Fruit fly (Drosophila melanogaster) whole organism, embryonic: ENCODE results near the gene CG15577.

Experiments
- BtbVII ChIP-seq: fragments of 200-800 bp; sonication (Bioruptor generic); optimal IDR thresholded peaks from 3 replicates; lab custom pipeline; 2017; ENCODE audit warnings: missing biosample characterization, mild to moderate bottlenecking, missing genetic modification characterization
- CG10462 ChIP-seq: fragments of 200-800 bp; sonication (Bioruptor generic); optimal IDR thresholded peaks from 2 replicates; lab custom pipeline; 2016; ENCODE audit warnings: missing biosample characterization, missing genetic modification characterization
- CG11247 ChIP-seq: fragments of 200-800 bp; sonication (Bioruptor generic); IDR thresholded peaks from 2 replicates; pipeline ENCODE4 v1.3.6; 2022; ENCODE audit warnings: missing biosample characterization, missing genetic modification characterization
- CG12744 ChIP-seq: fragments of 200-800 bp; sonication (Bioruptor generic); optimal IDR thresholded peaks from 2 replicates; lab custom pipeline; 2016; ENCODE audit warnings: missing biosample characterization, missing genetic modification characterization
- CG14050 ChIP-seq: fragments of 200-800 bp; sonication (Bioruptor generic); IDR thresholded peaks from 3 replicates; pipeline ENCODE4 v1.3.6; 2022; ENCODE audit warnings: missing biosample characterization, missing genetic modification characterization
- CG17186 ChIP-seq: fragments of 200-800 bp; sonication (Bioruptor generic); optimal IDR thresholded peaks from 3 replicates; lab custom pipeline; 2017; ENCODE audit warnings: missing biosample characterization, missing genetic modification reagents, missing genetic modification characterization
- CG17359 ChIP-seq: fragments of 200-800 bp; sonication (Bioruptor generic); optimal IDR thresholded peaks from 3 replicates; lab custom pipeline; 2018; ENCODE audit warnings: missing biosample characterization, mild to moderate bottlenecking, missing genetic modification characterization, moderate library complexity
- CG18599 ChIP-seq: fragments of 200-800 bp; sonication (Bioruptor generic); optimal IDR thresholded peaks from 3 replicates; lab custom pipeline; 2017; ENCODE audit warnings: missing biosample characterization, missing genetic modification characterization, mild to moderate bottlenecking, moderate library complexity, missing genetic modification reagents
- CG18619 ChIP-seq: fragments of 200-800 bp; sonication (Bioruptor generic); optimal IDR thresholded peaks from 3 replicates; lab custom pipeline; 2017; ENCODE audit warnings: missing biosample characterization, mild to moderate bottlenecking, missing genetic modification characterization
- CG2129 ChIP-seq: fragments of 200-800 bp; sonication (Bioruptor generic); IDR thresholded peaks from 2 replicates; pipeline ENCODE4 v1.3.6; 2022; ENCODE audit warnings: missing biosample characterization, missing genetic modification characterization; ENCODE audit not compliant: partially characterized antibody
- CG31224 ChIP-seq: fragments of 200-800 bp; sonication (Bioruptor generic); IDR thresholded peaks from 2 replicates; pipeline ENCODE4 v1.3.6; 2022; ENCODE audit warnings: missing biosample characterization, missing genetic modification characterization
- CG32532 ChIP-seq: fragments of 200-800 bp; sonication (Bioruptor generic); IDR thresholded peaks from 2 replicates; pipeline ENCODE4 v1.3.6; 2022; ENCODE audit warnings: missing biosample characterization, missing genetic modification characterization
- CG34224 ChIP-seq: fragments of 200-800 bp; sonication (Bioruptor generic); IDR thresholded peaks from 3 replicates; pipeline ENCODE4 v1.3.6; 2022; ENCODE audit warnings: missing biosample characterization, missing genetic modification characterization; ENCODE audit not compliant: partially characterized antibody
- CG4360 ChIP-seq: fragments of 200-800 bp; sonication (Bioruptor generic); IDR thresholded peaks from 2 replicates; pipeline ENCODE4 v1.3.6; 2022; ENCODE audit warnings: missing biosample characterization, missing genetic modification characterization
- CG6254 ChIP-seq: fragments of 200-800 bp; sonication (Bioruptor generic); optimal IDR thresholded peaks from 3 replicates; lab custom pipeline; 2017; ENCODE audit warnings: mild to moderate bottlenecking, missing biosample characterization, missing genetic modification reagents, missing genetic modification characterization
- CG8359 ChIP-seq: fragments of 200-800 bp; sonication (Bioruptor generic); optimal IDR thresholded peaks from 2 replicates; lab custom pipeline; 2017; ENCODE audit warnings: missing biosample characterization, mild to moderate bottlenecking, missing genetic modification characterization, borderline replicate concordance
- CG8765 ChIP-seq: fragments of 200-800 bp; sonication (Bioruptor generic); IDR thresholded peaks from 2 replicates; pipeline ENCODE4 v1.3.6; 2022; ENCODE audit warnings: missing biosample characterization, missing genetic modification characterization
- CG9727 ChIP-seq: fragments of 200-800 bp; sonication (Bioruptor generic); optimal IDR thresholded peaks from 3 replicates; lab custom pipeline; 2017; ENCODE audit warnings: missing biosample characterization, mild to moderate bottlenecking, missing genetic modification characterization
- CG9932 ChIP-seq: fragments of 200-800 bp; sonication (Bioruptor generic); IDR thresholded peaks from 2 replicates; pipeline ENCODE4 v1.3.6; 2022; ENCODE audit warnings: missing biosample characterization, missing genetic modification characterization
- CrebB ChIP-seq: fragments of 200-800 bp; sonication (Bioruptor generic); optimal IDR thresholded peaks from 3 replicates; lab custom pipeline; 2018; ENCODE audit warnings: missing biosample characterization, mild to moderate bottlenecking, missing genetic modification characterization
- D19B ChIP-seq: fragments of 200-800 bp; sonication (Bioruptor generic); optimal IDR thresholded peaks from 2 replicates; lab custom pipeline; 2017; ENCODE audit warnings: missing biosample characterization, mild to moderate bottlenecking, missing genetic modification characterization
- Dp ChIP-seq: fragments of 200-800 bp; sonication (Bioruptor generic); optimal IDR thresholded peaks from 2 replicates; lab custom pipeline; 2018; ENCODE audit warnings: missing biosample characterization, mild to moderate bottlenecking, missing genetic modification characterization, moderate library complexity
- Gsc ChIP-seq: fragments of 200-800 bp; sonication (Bioruptor generic); IDR thresholded peaks from 2 replicates; pipeline ENCODE4 v1.3.6; 2022; ENCODE audit warnings: missing biosample characterization, missing genetic modification characterization
- Hand ChIP-seq: fragments of 200-800 bp; sonication (Bioruptor generic); optimal IDR thresholded peaks from 2 replicates; lab custom pipeline; 2017; ENCODE audit warnings: mild to moderate bottlenecking, missing biosample characterization, missing genetic modification reagents, missing genetic modification characterization
- Sry-δ ChIP-seq: fragments of 200-800 bp; sonication (Bioruptor generic); optimal IDR thresholded peaks from 2 replicates; lab custom pipeline; 2016; ENCODE audit warnings: missing biosample characterization, missing genetic modification characterization
- ab ChIP-seq: fragments of 200-800 bp; sonication (Bioruptor generic); optimal IDR thresholded peaks from 2 replicates; lab custom pipeline; 2016; ENCODE audit warnings: missing biosample characterization, missing genetic modification characterization
- ato ChIP-seq: fragments of 200-800 bp; sonication (Bioruptor generic); IDR thresholded peaks from 2 replicates; pipeline ENCODE4 v1.3.6; 2022; ENCODE audit warnings: missing biosample characterization, missing genetic modification characterization; ENCODE audit not compliant: partially characterized antibody
- bigmax ChIP-seq: fragments of 200-800 bp; sonication (Bioruptor generic); optimal IDR thresholded peaks from 2 replicates; lab custom pipeline; 2018; ENCODE audit warnings: missing biosample characterization, mild to moderate bottlenecking, missing genetic modification characterization
- dan ChIP-seq: fragments of 200-800 bp; sonication (Bioruptor generic); IDR thresholded peaks from 2 replicates; pipeline ENCODE4 v1.3.6; 2022; ENCODE audit warnings: missing biosample characterization, missing genetic modification characterization
- ems ChIP-seq: fragments of 200-800 bp; sonication (Bioruptor generic); optimal IDR thresholded peaks from 3 replicates; lab custom pipeline; 2016; ENCODE audit warnings: missing biosample characterization, missing genetic modification characterization
- ewg ChIP-seq: fragments of 200-800 bp; sonication (Bioruptor generic); optimal IDR thresholded peaks from 3 replicates; lab custom pipeline; 2017; ENCODE audit warnings: mild to moderate bottlenecking, missing biosample characterization, missing genetic modification reagents, missing genetic modification characterization
- exex ChIP-seq: fragments of 200-800 bp; sonication (Bioruptor generic); optimal IDR thresholded peaks from 4 replicates; lab custom pipeline; 2018; ENCODE audit warnings: missing biosample characterization, mild to moderate bottlenecking, missing genetic modification characterization, moderate library complexity
- fd102C ChIP-seq: fragments of 200-800 bp; sonication (Bioruptor generic); optimal IDR thresholded peaks from 2 replicates; lab custom pipeline; 2018; ENCODE audit warnings: missing biosample characterization, mild to moderate bottlenecking, missing genetic modification characterization, moderate library complexity
- ftz-f1 ChIP-seq: fragments of 200-800 bp; sonication (Bioruptor generic); optimal IDR thresholded peaks from 2 replicates; lab custom pipeline; 2016; ENCODE audit warnings: missing biosample characterization, missing genetic modification characterization
- grau ChIP-seq: fragments of 200-800 bp; optimal IDR thresholded peaks from 3 replicates; lab custom pipeline; 2019; ENCODE audit warnings: missing biosample characterization, mild to moderate bottlenecking, missing genetic modification characterization, moderate library complexity
- gro ChIP-seq: fragments of 200-800 bp; sonication (Bioruptor generic); optimal IDR thresholded peaks from 2 replicates; lab custom pipeline; 2016; ENCODE audit warnings: missing biosample characterization, missing genetic modification characterization
- gsb ChIP-seq: fragments of 200-800 bp; sonication (Bioruptor generic); IDR thresholded peaks from 2 replicates; pipeline ENCODE4 v1.3.6; 2022; ENCODE audit warnings: missing biosample characterization, missing genetic modification characterization
- nau ChIP-seq: fragments of 200-800 bp; sonication (Bioruptor generic); optimal IDR thresholded peaks from 3 replicates; lab custom pipeline; 2017; ENCODE audit warnings: missing biosample characterization, mild to moderate bottlenecking, missing genetic modification characterization, missing genetic modification reagents
- nerfin-1 ChIP-seq: fragments of 200-800 bp; sonication (Bioruptor generic); optimal IDR thresholded peaks from 3 replicates; lab custom pipeline; 2019; ENCODE audit warnings: missing biosample characterization, mild to moderate bottlenecking, missing genetic modification characterization, moderate library complexity
- oc ChIP-seq: fragments of 200-800 bp; sonication (Bioruptor generic); optimal IDR thresholded peaks from 2 replicates; lab custom pipeline; 2018; ENCODE audit warnings: missing biosample characterization, mild to moderate bottlenecking, missing genetic modification characterization, moderate library complexity
- peb ChIP-seq: fragments of 200-800 bp; sonication (Bioruptor generic); IDR thresholded peaks from 2 replicates; pipeline ENCODE4 v1.3.6; 2022; ENCODE audit warnings: missing biosample characterization, missing genetic modification characterization
- phol ChIP-seq: fragments of 200-800 bp; sonication (Bioruptor generic); optimal IDR thresholded peaks from 3 replicates; lab custom pipeline; 2018; ENCODE audit warnings: missing biosample characterization, mild to moderate bottlenecking, missing genetic modification characterization, moderate library complexity
- pros ChIP-seq: fragments of 200-800 bp; sonication (Bioruptor generic); optimal IDR thresholded peaks from 3 replicates; lab custom pipeline; 2019; ENCODE audit warnings: missing biosample characterization, mild to moderate bottlenecking, missing genetic modification characterization, moderate library complexity
- ranshi ChIP-seq: fragments of 200-800 bp; sonication (Bioruptor generic); IDR thresholded peaks from 2 replicates; pipeline ENCODE4 v1.3.6; 2022; ENCODE audit warnings: missing biosample characterization, missing genetic modification characterization
- row ChIP-seq: fragments of 200-800 bp; sonication (Bioruptor generic); IDR thresholded peaks from 3 replicates; pipeline ENCODE4 v1.3.6; 2022; ENCODE audit warnings: missing biosample characterization, missing genetic modification characterization
- run ChIP-seq: fragments of 200-800 bp; sonication (Bioruptor generic); optimal IDR thresholded peaks from 3 replicates; lab custom pipeline; 2018; ENCODE audit warnings: missing biosample characterization, mild to moderate bottlenecking, missing genetic modification characterization
- tap ChIP-seq: fragments of 200-800 bp; optimal IDR thresholded peaks from 3 replicates; lab custom pipeline; 2019; ENCODE audit warnings: missing biosample characterization, mild to moderate bottlenecking, missing genetic modification characterization, moderate library complexity
- twi ChIP-seq: fragments of 200-800 bp; optimal IDR thresholded peaks from 2 replicates; lab custom pipeline; 2019; ENCODE audit warnings: missing biosample characterization, mild to moderate bottlenecking, missing genetic modification characterization, moderate library complexity
- tx ChIP-seq: fragments of 200-800 bp; sonication (Bioruptor generic); optimal IDR thresholded peaks from 2 replicates; lab custom pipeline; 2016; ENCODE audit warnings: missing biosample characterization, missing genetic modification characterization
- wek ChIP-seq: fragments of 200-800 bp; sonication (Bioruptor generic); optimal IDR thresholded peaks from 3 replicates; lab custom pipeline; 2018; ENCODE audit warnings: missing biosample characterization, mild to moderate bottlenecking, missing genetic modification characterization, moderate library complexity

Gene CG15577

dm6 chrX:4324781-4325180 lies 48.0 kb upstream of the CG15577 start (continued):
- TF ChIP-seq peb (GFP tag; lab: Robert Waterston, UW) (peak; percentile 98), D19B (GFP tag; lab: Kevin White, UChicago) (peak; percentile 96), phol (tag; lab: Kevin White, UChicago) (peak; percentile 95), ewg (GFP tag; lab: Kevin White, UChicago) (peak; percentile 94), bigmax (GFP tag; lab: Kevin White, UChicago) (peak; percentile 70), wek (peak; percentile 89), CG6254 (GFP tag; lab: Kevin White, UChicago) (peak; percentile 91), grau (tag; lab: Kevin White, UChicago) (peak; percentile 99), dan (GFP tag; lab: Robert Waterston, UW) (peak; percentile 88), Dp (peak; percentile 24), oc (tag; lab: Kevin White, UChicago) (peak; percentile 97), CG18599 (GFP tag; lab: Kevin White, UChicago) (peak; percentile 99), Sry-δ (GFP tag; lab: Kevin White, UChicago) (peak; percentile 75), ab (GFP tag; lab: Kevin White, UChicago) (peak; percentile 96), CG12744 (GFP tag; lab: Kevin White, UChicago) (peak; percentile 98), CG17186 (GFP tag; lab: Kevin White, UChicago) (peak; percentile 89), CG2129 (GFP tag; lab: Robert Waterston, UW) (no peak), row (GFP tag; lab: Robert Waterston, UW) (peak; percentile 100), tx (GFP tag; lab: Kevin White, UChicago) (peak; percentile 98), CG34224 (GFP tag; lab: Robert Waterston, UW) (peak; percentile 29; the same call in 1 of the 3 replicates), CrebB (tag; lab: Kevin White, UChicago) (peak; percentile 98), fd102C (GFP tag; lab: Kevin White, UChicago) (peak; percentile 14), ftz-f1 (GFP tag; lab: Kevin White, UChicago) (peak; percentile 87), nerfin-1 (tag; lab: Kevin White, UChicago) (peak; percentile 93), run (peak; percentile 94), CG11247 (GFP tag; lab: Robert Waterston, UW) (peak; percentile 99), exex (tag; lab: Kevin White, UChicago) (peak; percentile 93), gsb (GFP tag; lab: Robert Waterston, UW) (peak; percentile 99), CG14050 (GFP tag; lab: Robert Waterston, UW) (peak; percentile 98), Hand (GFP tag; lab: Kevin White, UChicago) (peak; percentile 98), gro (GFP tag; lab: Kevin White, UChicago) (peak; percentile 99), nau (GFP tag; lab: Kevin White, UChicago) (peak; percentile 96), twi (peak; percentile 93), CG9727 (GFP tag; lab: Kevin White, UChicago) (peak; percentile 94), CG32532 (GFP tag; lab: Robert Waterston, UW) (peak; percentile 100), CG8359 (GFP tag; lab: Kevin White, UChicago) (peak; percentile 86), Gsc (GFP tag; lab: Robert Waterston, UW) (peak; percentile 95), CG4360 (GFP tag; lab: Robert Waterston, UW) (peak; percentile 78), CG8765 (GFP tag; lab: Robert Waterston, UW) (peak; percentile 95), CG17359 (tag; lab: Kevin White, UChicago) (peak; percentile 98), CG31224 (GFP tag; lab: Robert Waterston, UW) (peak; percentile 98), ems (GFP tag; lab: Kevin White, UChicago) (peak; percentile 98), CG9932 (GFP tag; lab: Robert Waterston, UW) (peak; percentile 100), tap (peak; percentile 98), pros (GFP tag; lab: Kevin White, UChicago) (peak; percentile 19), BtbVII (GFP tag; lab: Kevin White, UChicago) (peak; percentile 98), CG18619 (GFP tag; lab: Kevin White, UChicago) (peak; percentile 98), CG10462 (GFP tag; lab: Kevin White, UChicago) (peak; percentile 92), ato (GFP tag; lab: Robert Waterston, UW) (no peak), ranshi (GFP tag; lab: Robert Waterston, UW) (peak; percentile 99)
